Fruit fly (Drosophila melanogaster): ENCODE results near the gene Ugt35E1.

DNA sequence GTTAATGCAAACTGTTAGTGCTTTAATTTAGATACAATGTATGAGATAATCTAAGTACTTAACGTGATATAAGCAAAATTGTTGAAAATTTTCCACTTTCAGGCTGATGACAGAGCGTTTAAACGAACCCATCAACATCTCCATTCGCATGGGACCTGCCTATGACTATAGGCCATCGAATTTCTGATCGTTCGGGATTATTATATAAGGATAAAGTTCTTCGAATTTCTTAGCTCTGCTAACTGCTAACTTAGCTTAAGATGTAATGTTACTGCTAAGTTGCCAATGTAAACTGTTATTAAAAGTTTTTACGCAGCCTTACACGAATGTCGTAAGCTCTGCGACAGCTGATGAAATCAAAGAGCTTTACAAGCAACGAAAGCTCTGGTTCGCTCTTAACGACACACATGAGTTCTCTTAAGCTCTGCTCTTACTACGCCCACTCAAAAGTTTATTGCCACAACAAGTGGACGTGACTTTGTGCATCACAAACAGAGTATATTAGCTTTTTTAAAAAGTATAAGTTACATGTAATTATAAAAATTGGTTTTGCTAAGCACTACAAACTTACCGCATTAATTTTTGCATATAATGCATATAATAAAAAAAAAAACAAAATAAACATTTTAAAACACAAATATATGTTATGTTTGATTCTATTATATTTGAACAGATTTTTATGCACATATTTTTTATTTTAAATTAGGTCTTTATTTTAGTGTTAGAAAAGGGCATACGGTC is 30.9 kb upstream of the Ugt35E1 start:
- TF ChIP-seq rn (GFP tag; IDR thresholded peaks at IDR 0.05) (peak; percentile 97), Snoo (tag; optimal IDR thresholded peaks at IDR 0.05) (peak; percentile 99), Pif1B (GFP tag; optimal IDR thresholded peaks at IDR 0.05) (peak; percentile 93), EcR (GFP tag; optimal IDR thresholded peaks at IDR 0.05) (peak; percentile 97), CG12605 (GFP tag; IDR thresholded peaks at IDR 0.05) (peak; percentile 94), CG17806 (tag; optimal IDR thresholded peaks at IDR 0.05) (peak; percentile 98), CG15710 (tag; optimal IDR thresholded peaks at IDR 0.05) (peak; percentile 99), D1 (tag; optimal IDR thresholded peaks at IDR 0.05) (peak; percentile 99), CG13204 (GFP tag; optimal IDR thresholded peaks at IDR 0.05) (peak; percentile 86), CG32121 (GFP tag; IDR thresholded peaks at IDR 0.05) (peak; percentile 99), CG9948 (tag; optimal IDR thresholded peaks at IDR 0.05) (peak; percentile 100), fd96Ca (GFP tag; IDR thresholded peaks at IDR 0.05) (no peak), CG8159 (tag; optimal IDR thresholded peaks at IDR 0.05) (peak; percentile 99), Pif1A (GFP tag; optimal IDR thresholded peaks at IDR 0.05) (peak; percentile 44)
